Worm (Caenorhabditis elegans): ENCODE results near the gene asns-2.

asns-2 gene

DNA sequence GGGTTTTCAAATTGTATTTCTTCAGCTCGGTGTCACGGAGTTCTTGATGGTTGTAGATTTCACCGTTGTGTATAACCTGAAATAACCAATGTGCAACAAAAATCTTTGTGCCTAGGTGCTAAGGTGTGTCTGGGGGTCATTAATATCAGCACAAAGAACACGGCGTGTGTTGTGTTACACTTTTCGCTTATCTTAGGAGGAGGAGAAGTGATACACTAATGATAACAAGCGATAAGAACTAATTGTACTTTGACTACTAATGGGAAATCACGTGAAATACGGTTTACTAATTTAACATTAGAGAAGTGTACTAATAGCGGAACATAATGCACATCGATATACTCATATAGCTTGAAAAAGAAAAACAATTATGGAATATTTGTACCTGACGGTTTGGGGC is 532 bp downstream of the asns-2 start (continued):
- TF ChIP-seq elt-3 (tag; optimal IDR thresholded peaks at IDR 0.05) (peak; percentile 9 to 97 (median 97)), zag-1 (tag; optimal IDR thresholded peaks at IDR 0.05) (no peak), ceh-16 (tag; optimal IDR thresholded peaks at IDR 0.05) (no peak), ceh-9 (tag; optimal IDR thresholded peaks at IDR 0.05) (no peak), ztf-11 (tag; optimal IDR thresholded peaks at IDR 0.05) (no peak), nhr-25 (tag; optimal IDR thresholded peaks at IDR 0.05) (peak; percentile 52)

DNA sequence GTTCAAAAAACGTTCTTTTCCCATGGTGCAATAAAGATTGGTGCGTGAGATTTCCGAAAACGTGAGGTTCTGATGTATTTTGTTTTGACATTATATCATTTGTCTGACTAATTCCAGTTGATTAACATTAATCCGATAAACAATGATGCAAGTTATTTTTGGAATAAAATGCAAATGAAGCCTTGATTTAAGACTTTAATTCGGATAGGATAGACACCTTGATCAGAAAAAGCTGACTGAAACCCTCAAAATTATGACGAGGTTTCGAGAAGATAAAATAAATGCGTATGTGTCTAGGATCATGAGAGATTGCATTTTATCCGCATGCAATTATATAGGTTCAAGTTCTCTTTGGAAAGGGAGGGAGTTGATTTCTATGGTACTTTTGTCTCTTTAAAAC is 5.2 kb downstream of the asns-2 start:
- TF ChIP-seq nhr-237 (tag; optimal IDR thresholded peaks at IDR 0.05) (no peak), zag-1 (tag; optimal IDR thresholded peaks at IDR 0.05) (no peak), nhr-23 (tag; optimal IDR thresholded peaks at IDR 0.05) (no peak), pha-4 (tag; optimal IDR thresholded peaks at IDR 0.05) (no peak), daf-12 (tag; optimal IDR thresholded peaks at IDR 0.05) (no peak), elt-3 (tag; optimal IDR thresholded peaks at IDR 0.05) (no peak), nfya-1 (tag; optimal IDR thresholded peaks at IDR 0.05; ENCODE audit: insufficient read depth) (no peak), sea-2 (GFP tag; optimal IDR thresholded peaks at IDR 0.05) (no peak), elt-1 (tag; optimal IDR thresholded peaks at IDR 0.05) (no peak), mdl-1 (tag; optimal IDR thresholded peaks at IDR 0.05) (no peak), elt-2 (tag; optimal IDR thresholded peaks at IDR 0.05) (no peak), unc-62 (GFP tag; optimal IDR thresholded peaks at IDR 0.05) (no peak), ceh-82 (tag; optimal IDR thresholded peaks at IDR 0.05) (no peak), R02D3.7 (tag; optimal IDR thresholded peaks at IDR 0.05) (no peak), eor-1 (tag; optimal IDR thresholded peaks at IDR 0.05) (no peak), nhr-43 (tag; optimal IDR thresholded peaks at IDR 0.05; ENCODE audit: poor library complexity, severe bottlenecking) (no peak), ceh-16 (tag; optimal IDR thresholded peaks at IDR 0.05) (no peak), snpc-4 (tag; optimal IDR thresholded peaks at IDR 0.05) (no peak)

DNA sequence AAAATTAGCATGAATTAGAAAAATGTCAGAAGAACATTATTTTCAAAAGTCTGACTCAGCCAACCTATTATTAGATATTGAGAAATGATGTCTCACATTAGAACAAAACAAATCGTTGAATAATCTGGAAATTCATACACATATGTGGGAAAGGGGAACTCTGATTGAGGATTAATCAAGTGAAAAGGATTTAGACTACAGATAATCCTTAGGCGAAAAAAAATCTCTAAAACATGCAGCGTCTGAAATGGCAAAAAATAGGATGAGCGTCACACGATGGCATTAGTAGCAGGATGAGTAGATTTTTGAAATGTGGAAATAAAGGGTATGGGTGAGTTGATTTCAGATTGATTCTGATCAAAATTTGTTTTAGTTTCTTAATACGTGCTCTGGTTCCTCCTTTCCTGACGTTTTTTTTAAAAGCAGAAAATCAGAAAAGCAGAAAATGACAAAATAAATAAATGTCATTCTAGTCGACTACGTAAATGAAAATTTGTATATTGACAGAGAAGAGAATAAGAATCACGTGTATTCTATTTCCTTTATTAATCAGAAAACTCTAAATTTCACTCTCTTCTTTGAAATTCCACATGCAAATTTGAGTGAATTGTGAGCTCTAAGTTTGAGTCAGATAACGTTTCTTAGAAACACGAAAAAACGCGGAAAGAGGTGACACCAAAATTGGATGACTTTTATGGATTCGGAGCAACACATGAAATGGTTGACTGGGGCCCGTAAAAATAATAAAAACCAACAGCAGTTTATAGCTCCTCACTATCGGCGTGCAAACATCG is 6.4 kb downstream of the asns-2 start:
- TF ChIP-seq elt-2 (tag; optimal IDR thresholded peaks at IDR 0.05): no peak
- no peak for TF ChIP-seq jun-1 (tag; optimal IDR thresholded peaks at IDR 0.05)
- TF ChIP-seq nhr-237 (tag; optimal IDR thresholded peaks at IDR 0.05): no peak
- TF ChIP-seq nhr-11 (tag; optimal IDR thresholded peaks at IDR 0.05): no peak
- no peak for TF ChIP-seq hmg-11 (tag; optimal IDR thresholded peaks at IDR 0.05)
- no peak for TF ChIP-seq eor-1 (tag; optimal IDR thresholded peaks at IDR 0.05)
- TF ChIP-seq lin-15B (tag; optimal IDR thresholded peaks at IDR 0.05): no peak
- no peak for TF ChIP-seq egl-27 (tag; optimal IDR thresholded peaks at IDR 0.05)
- TF ChIP-seq unc-39 (tag; optimal IDR thresholded peaks at IDR 0.05): no peak
- no peak for TF ChIP-seq elt-3 (tag; optimal IDR thresholded peaks at IDR 0.05)
- TF ChIP-seq ceh-9 (tag; optimal IDR thresholded peaks at IDR 0.05): no peak
- TF ChIP-seq skn-1 (tag; optimal IDR thresholded peaks at IDR 0.05): no peak
- no peak for TF ChIP-seq ZK546.5 (tag; optimal IDR thresholded peaks at IDR 0.05)
- TF ChIP-seq nhr-76 (tag; optimal IDR thresholded peaks at IDR 0.05): no peak

DNA sequence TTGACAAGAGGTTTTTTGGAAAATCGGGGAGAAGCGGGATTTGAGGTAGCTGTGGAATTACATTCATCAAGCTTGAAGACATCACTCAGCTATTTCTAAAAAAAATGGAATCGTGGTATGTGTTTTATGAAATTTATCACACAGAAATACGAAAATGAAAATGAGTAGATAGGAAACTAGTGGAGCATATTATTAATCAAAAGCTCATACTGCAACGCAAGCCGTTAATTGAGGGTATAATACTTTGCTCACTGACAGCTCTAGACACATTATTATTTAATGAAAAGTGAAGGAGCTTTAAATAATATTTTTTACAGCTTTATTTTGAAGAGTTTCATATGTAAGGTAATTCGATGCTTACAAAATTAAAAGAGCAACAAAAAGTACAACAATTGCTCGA is 7.8 kb downstream of the asns-2 start, which contains the start of gene M02D8.7:
TSS of gene M02D8.7 (minus strand) at position 101 of the 400 bp plus-strand sequence.
- TF ChIP-seq nhr-11 (tag; optimal IDR thresholded peaks at IDR 0.05) (no peak), elt-2 (tag; optimal IDR thresholded peaks at IDR 0.05) (no peak), nhr-67 (tag; optimal IDR thresholded peaks at IDR 0.05) (no peak), elt-3 (tag; optimal IDR thresholded peaks at IDR 0.05) (no peak), ceh-28 (tag; optimal IDR thresholded peaks at IDR 0.05) (no peak), ceh-9 (tag; optimal IDR thresholded peaks at IDR 0.05) (no peak), egl-5 (tag; optimal IDR thresholded peaks at IDR 0.05) (no peak), jun-1 (tag; optimal IDR thresholded peaks at IDR 0.05) (no peak), nhr-12 (tag; optimal IDR thresholded peaks at IDR 0.05) (no peak), unc-62 (GFP tag; optimal IDR thresholded peaks at IDR 0.05) (no peak), aly-2 (tag; optimal IDR thresholded peaks at IDR 0.05) (no peak), daf-12 (tag; optimal IDR thresholded peaks at IDR 0.05) (no peak), pha-4 (tag; optimal IDR thresholded peaks at IDR 0.05) (no peak), mdl-1 (tag; optimal IDR thresholded peaks at IDR 0.05) (no peak)

All from whole organism, L3 larva.